Worm (Caenorhabditis elegans) whole organism, early embryonic: Measurements from ENCODE around the gene F26F2.1.
"Not testable (repeated sequence)": the region's sequence is repeated elsewhere in the genome, so short reads cannot be mapped to it uniquely, and the experiment has no call there.

Experiments used
- B0310.2 ChIP-seq: sonication (generic microtip); optimal IDR thresholded peaks from 2 replicates; lab custom pipeline; 2016; ENCODE audit warnings: mild to moderate bottlenecking, missing genetic modification characterization, missing compliant biosample characterization
- aly-1 ChIP-seq: sonication (generic microtip); optimal IDR thresholded peaks from 2 replicates; lab custom pipeline; 2016; ENCODE audit warnings: missing genetic modification characterization, missing compliant biosample characterization
- ama-1 ChIP-seq: fragments of 150-350 bp; optimal IDR thresholded peaks from 2 replicates; lab custom pipeline; 2014
- ceh-13 ChIP-seq: fragments of 200-800 bp; sonication (Bioruptor generic); optimal IDR thresholded peaks from 2 replicates; lab custom pipeline; 2018; ENCODE audit warnings: mild to moderate bottlenecking, missing genetic modification characterization, missing compliant biosample characterization
- ceh-36 ChIP-seq: sonication (generic microtip); optimal IDR thresholded peaks from 2 replicates; lab custom pipeline; 2016; ENCODE audit warnings: missing genetic modification characterization, inconsistent platforms, missing compliant biosample characterization
- ets-7 ChIP-seq: sonication (generic microtip); optimal IDR thresholded peaks from 2 replicates; lab custom pipeline; 2016; ENCODE audit warnings: missing genotype, missing genetic modification characterization, missing compliant biosample characterization

F26F2.1 gene

ce11 chrV:20513661-20514060 lies 48.0 kb downstream of the F26F2.1 start, which contains the start of gene Y38H6C.8:
Gene Y38H6C.8 (plus strand): TSS chrV:20513961.
- TF ChIP-seq ama-1 (lab: Kevin White, UChicago); ceh-13 (GFP tag; lab: Kevin White, UChicago); aly-1: not testable (repeated sequence)

- TF ChIP-seq ama-1 (lab: Kevin White, UChicago) (no peak), ets-7 (tag; lab: Kevin White, UChicago) (no peak), B0310.2 (no peak), ceh-36 (tag; lab: Kevin White, UChicago) (no peak)
These were observed 52.3 kb downstream of the F26F2.1 start for ce11 chrV:20509427-20509826.
